Fruit fly (Drosophila melanogaster) whole organism, embryonic: ENCODE results near the gene CG46412.

Source experiments
- Bteb2 ChIP-seq: fragments of 200-800 bp; sonication (Bioruptor generic); optimal IDR thresholded peaks from 2 replicates; lab custom pipeline; 2016; ENCODE audit warnings: missing biosample characterization, missing genetic modification characterization
- CG10543 ChIP-seq: fragments of 200-800 bp; sonication (Bioruptor generic); optimal IDR thresholded peaks from 3 replicates; lab custom pipeline; 2017; ENCODE audit warnings: missing biosample characterization, mild to moderate bottlenecking, missing genetic modification characterization, moderate library complexity
- CG10959 ChIP-seq: fragments of 200-800 bp; sonication (Bioruptor generic); IDR thresholded peaks from 2 replicates; pipeline ENCODE4 v1.3.6; 2022; ENCODE audit warnings: missing biosample characterization, missing genetic modification characterization
- CG11398 ChIP-seq: fragments of 200-800 bp; sonication (Bioruptor generic); optimal IDR thresholded peaks from 2 replicates; lab custom pipeline; 2016; ENCODE audit warnings: missing biosample characterization, missing genetic modification characterization
- CG11696 ChIP-seq: fragments of 200-800 bp; sonication (Bioruptor generic); IDR thresholded peaks from 2 replicates; pipeline ENCODE4 v1.3.6; 2022; ENCODE audit warnings: missing biosample characterization, missing genetic modification characterization
- CG12155 ChIP-seq: fragments of 200-800 bp; sonication (Bioruptor generic); optimal IDR thresholded peaks from 3 replicates; lab custom pipeline; 2016; ENCODE audit warnings: missing biosample characterization, missing genetic modification characterization
- CG13624 ChIP-seq: fragments of 200-800 bp; sonication (Bioruptor generic); optimal IDR thresholded peaks from 2 replicates; lab custom pipeline; 2016; ENCODE audit warnings: missing biosample characterization, missing genetic modification characterization
- CG15011 ChIP-seq: fragments of 200-800 bp; sonication (Bioruptor generic); optimal IDR thresholded peaks from 3 replicates; lab custom pipeline; 2018; ENCODE audit warnings: missing biosample characterization, mild to moderate bottlenecking, missing genetic modification characterization
- CG1529 ChIP-seq: fragments of 200-800 bp; sonication (Bioruptor generic); optimal IDR thresholded peaks from 3 replicates; lab custom pipeline; 2018; ENCODE audit warnings: missing biosample characterization, missing genetic modification characterization
- CG1602 ChIP-seq: fragments of 200-800 bp; sonication (Bioruptor generic); optimal IDR thresholded peaks from 3 replicates; lab custom pipeline; 2016; ENCODE audit warnings: missing biosample characterization, missing genetic modification characterization
- CG16863 ChIP-seq: fragments of 200-800 bp; sonication (Bioruptor generic); optimal IDR thresholded peaks from 3 replicates; lab custom pipeline; 2016; ENCODE audit warnings: missing biosample characterization, missing genetic modification characterization
- CG17912 ChIP-seq: fragments of 200-800 bp; sonication (Bioruptor generic); optimal IDR thresholded peaks from 2 replicates; lab custom pipeline; 2018; ENCODE audit warnings: missing biosample characterization, mild to moderate bottlenecking, missing genetic modification characterization
- CG18262 ChIP-seq: fragments of 200-800 bp; optimal IDR thresholded peaks from 3 replicates; lab custom pipeline; 2019; ENCODE audit warnings: missing biosample characterization, mild to moderate bottlenecking, missing genetic modification characterization, moderate library complexity
- CG2199 ChIP-seq: fragments of 200-800 bp; sonication (Bioruptor generic); IDR thresholded peaks from 3 replicates; pipeline ENCODE4 v1.3.6; 2022; ENCODE audit warnings: missing biosample characterization, missing genetic modification characterization
- CG2875 ChIP-seq: fragments of 200-800 bp; sonication (Bioruptor generic); optimal IDR thresholded peaks from 2 replicates; lab custom pipeline; 2017; ENCODE audit warnings: missing biosample characterization, mild to moderate bottlenecking, missing genetic modification characterization, missing genetic modification reagents
- CG4730 ChIP-seq: fragments of 200-800 bp; sonication (Bioruptor generic); IDR thresholded peaks from 2 replicates; pipeline ENCODE4 v1.3.6; 2022; ENCODE audit warnings: missing biosample characterization, missing genetic modification characterization
- CG6175 ChIP-seq: fragments of 200-800 bp; sonication (Bioruptor generic); IDR thresholded peaks from 3 replicates; pipeline ENCODE4 v1.3.6; 2022; ENCODE audit warnings: missing biosample characterization, missing genetic modification characterization
- CG6683 ChIP-seq: fragments of 200-800 bp; sonication (Bioruptor generic); optimal IDR thresholded peaks from 2 replicates; lab custom pipeline; 2017; ENCODE audit warnings: missing biosample characterization, mild to moderate bottlenecking, missing genetic modification characterization, missing genetic modification reagents
- CG7839 ChIP-seq: fragments of 200-800 bp; sonication (Bioruptor generic); optimal IDR thresholded peaks from 3 replicates; lab custom pipeline; 2018; ENCODE audit warnings: missing biosample characterization, mild to moderate bottlenecking, missing genetic modification characterization, moderate library complexity
- CG8924 ChIP-seq: fragments of 200-800 bp; optimal IDR thresholded peaks from 3 replicates; lab custom pipeline; 2019; ENCODE audit warnings: missing biosample characterization, mild to moderate bottlenecking, missing genetic modification characterization, moderate library complexity
- Dfd ChIP-seq, 2 experiments: fragments of >200 bp; optimal IDR thresholded peaks; 2 replicates each; lab custom pipeline; 2017; ENCODE audit warnings: missing biosample characterization in 2 of 2, missing genetic modification characterization in 2 of 2
- ERR ChIP-seq: fragments of 200-800 bp; sonication (Bioruptor generic); optimal IDR thresholded peaks from 2 replicates; lab custom pipeline; 2016; ENCODE audit warnings: missing biosample characterization, missing genetic modification characterization
- Fer1 ChIP-seq: fragments of 200-800 bp; sonication (Bioruptor generic); optimal IDR thresholded peaks from 2 replicates; lab custom pipeline; 2017; ENCODE audit warnings: missing biosample characterization, mild to moderate bottlenecking, missing genetic modification characterization
- Gug ChIP-seq: fragments of 200-800 bp; sonication (Bioruptor generic); IDR thresholded peaks from 4 replicates; pipeline ENCODE4 v1.3.6; 2022; ENCODE audit warnings: missing biosample characterization, missing genetic modification characterization
- H15 ChIP-seq: fragments of 200-800 bp; sonication (Bioruptor generic); IDR thresholded peaks from 3 replicates; pipeline ENCODE4 v1.3.6; 2022; ENCODE audit warnings: missing biosample characterization, missing genetic modification characterization
- HLH4C ChIP-seq: fragments of 200-800 bp; sonication (Bioruptor generic); IDR thresholded peaks from 3 replicates; pipeline ENCODE4 v1.3.6; 2022; ENCODE audit warnings: missing biosample characterization, missing genetic modification characterization; ENCODE audit not compliant: partially characterized antibody
- Lhr ChIP-seq: fragments of 200-800 bp; sonication (Bioruptor generic); optimal IDR thresholded peaks from 3 replicates; lab custom pipeline; 2017; ENCODE audit warnings: mild to moderate bottlenecking, missing biosample characterization, missing genetic modification reagents, missing genetic modification characterization
- Max ChIP-seq: fragments of 200-800 bp; sonication (Bioruptor generic); optimal IDR thresholded peaks from 2 replicates; lab custom pipeline; 2016; ENCODE audit warnings: missing biosample characterization, mild to moderate bottlenecking, missing genetic modification characterization
- Ravus ChIP-seq: fragments of 200-800 bp; sonication (Bioruptor generic); IDR thresholded peaks from 2 replicates; pipeline ENCODE4 v1.3.6; 2022; ENCODE audit warnings: missing biosample characterization, missing genetic modification characterization
- Sry-β ChIP-seq: fragments of 200-800 bp; sonication (Bioruptor generic); optimal IDR thresholded peaks from 2 replicates; lab custom pipeline; 2018; ENCODE audit warnings: missing biosample characterization, mild to moderate bottlenecking, missing genetic modification characterization, moderate library complexity
- Sry-δ ChIP-seq: fragments of 200-800 bp; sonication (Bioruptor generic); optimal IDR thresholded peaks from 2 replicates; lab custom pipeline; 2016; ENCODE audit warnings: missing biosample characterization, missing genetic modification characterization
- Trl ChIP-seq, 3 experiments: fragments of >200 bp in 2 of 3; fragments of 200-800 bp in 1 of 3; sonication (Bioruptor generic) in 1 of 3; optimal IDR thresholded peaks; 2 replicates in 1 of 3; 3 replicates in 2 of 3; lab custom pipeline; 2016 to 2017; ENCODE audit warnings: missing biosample characterization in 1 of 3, missing genetic modification characterization in 1 of 3
- bowl ChIP-seq: fragments of 200-800 bp; sonication (Bioruptor generic); IDR thresholded peaks from 2 replicates; pipeline ENCODE4 v1.3.6; 2022; ENCODE audit warnings: missing biosample characterization, missing genetic modification characterization
- corto ChIP-seq: fragments of 200-800 bp; sonication (Bioruptor generic); optimal IDR thresholded peaks from 2 replicates; lab custom pipeline; 2016; ENCODE audit warnings: missing biosample characterization, mild to moderate bottlenecking, missing genetic modification characterization, moderate library complexity
- esg ChIP-seq: fragments of 200-800 bp; sonication (Bioruptor generic); conservative IDR thresholded peaks from 2 replicates; pipeline ENCODE4 v1.3.6; 2022; ENCODE audit warnings: missing biosample characterization, missing genetic modification characterization
- eyg ChIP-seq: fragments of 200-800 bp; sonication (Bioruptor generic); optimal IDR thresholded peaks from 3 replicates; lab custom pipeline; 2016; ENCODE audit warnings: missing biosample characterization, missing genetic modification characterization
- fd102C ChIP-seq: fragments of 200-800 bp; sonication (Bioruptor generic); optimal IDR thresholded peaks from 2 replicates; lab custom pipeline; 2018; ENCODE audit warnings: missing biosample characterization, mild to moderate bottlenecking, missing genetic modification characterization, moderate library complexity
- fru ChIP-seq: fragments of >200 bp; optimal IDR thresholded peaks from 2 replicates; lab custom pipeline; 2017
- gem ChIP-seq: fragments of 200-800 bp; sonication (Bioruptor generic); optimal IDR thresholded peaks from 2 replicates; lab custom pipeline; 2019; ENCODE audit warnings: missing biosample characterization, mild to moderate bottlenecking, missing genetic modification characterization, moderate library complexity
- gsb ChIP-seq: fragments of 200-800 bp; sonication (Bioruptor generic); IDR thresholded peaks from 2 replicates; pipeline ENCODE4 v1.3.6; 2022; ENCODE audit warnings: missing biosample characterization, missing genetic modification characterization
- ind ChIP-seq: fragments of 200-800 bp; sonication (Bioruptor generic); optimal IDR thresholded peaks from 3 replicates; lab custom pipeline; 2016; ENCODE audit warnings: missing biosample characterization, missing genetic modification characterization
- knrl ChIP-seq: fragments of 200-800 bp; sonication (Bioruptor generic); IDR thresholded peaks from 3 replicates; pipeline ENCODE4 v1.3.6; 2022; ENCODE audit warnings: missing biosample characterization, missing genetic modification characterization; ENCODE audit not compliant: partially characterized antibody
- lola ChIP-seq, 3 experiments: fragments of >200 bp in 2 of 3; fragments of 200-800 bp in 1 of 3; sonication (Bioruptor generic) in 1 of 3; optimal IDR thresholded peaks; 2 replicates each; lab custom pipeline; 2017 to 2019; ENCODE audit warnings: missing biosample characterization in 3 of 3, missing genetic modification characterization in 3 of 3, mild to moderate bottlenecking in 1 of 3, moderate library complexity in 1 of 3
- peb ChIP-seq: fragments of 200-800 bp; sonication (Bioruptor generic); IDR thresholded peaks from 2 replicates; pipeline ENCODE4 v1.3.6; 2022; ENCODE audit warnings: missing biosample characterization, missing genetic modification characterization
- pnt ChIP-seq: fragments of 200-800 bp; sonication (Bioruptor generic); optimal IDR thresholded peaks from 3 replicates; lab custom pipeline; 2016; ENCODE audit warnings: missing biosample characterization, missing genetic modification characterization
- ro ChIP-seq: fragments of 200-800 bp; sonication (Bioruptor generic); IDR thresholded peaks from 2 replicates; pipeline ENCODE4 v1.3.6; 2022; ENCODE audit warnings: missing biosample characterization, missing genetic modification characterization
- run ChIP-seq: fragments of 200-800 bp; sonication (Bioruptor generic); optimal IDR thresholded peaks from 3 replicates; lab custom pipeline; 2018; ENCODE audit warnings: missing biosample characterization, mild to moderate bottlenecking, missing genetic modification characterization
- vfl ChIP-seq: fragments of 200-800 bp; sonication (Bioruptor generic); optimal IDR thresholded peaks from 2 replicates; lab custom pipeline; 2016; ENCODE audit warnings: missing biosample characterization, missing genetic modification characterization
- vvl ChIP-seq: fragments of 200-800 bp; sonication (Bioruptor generic); IDR thresholded peaks from 2 replicates; pipeline ENCODE4 v1.3.6; 2022; ENCODE audit warnings: missing biosample characterization, missing genetic modification characterization

CG46412 gene

DNA sequence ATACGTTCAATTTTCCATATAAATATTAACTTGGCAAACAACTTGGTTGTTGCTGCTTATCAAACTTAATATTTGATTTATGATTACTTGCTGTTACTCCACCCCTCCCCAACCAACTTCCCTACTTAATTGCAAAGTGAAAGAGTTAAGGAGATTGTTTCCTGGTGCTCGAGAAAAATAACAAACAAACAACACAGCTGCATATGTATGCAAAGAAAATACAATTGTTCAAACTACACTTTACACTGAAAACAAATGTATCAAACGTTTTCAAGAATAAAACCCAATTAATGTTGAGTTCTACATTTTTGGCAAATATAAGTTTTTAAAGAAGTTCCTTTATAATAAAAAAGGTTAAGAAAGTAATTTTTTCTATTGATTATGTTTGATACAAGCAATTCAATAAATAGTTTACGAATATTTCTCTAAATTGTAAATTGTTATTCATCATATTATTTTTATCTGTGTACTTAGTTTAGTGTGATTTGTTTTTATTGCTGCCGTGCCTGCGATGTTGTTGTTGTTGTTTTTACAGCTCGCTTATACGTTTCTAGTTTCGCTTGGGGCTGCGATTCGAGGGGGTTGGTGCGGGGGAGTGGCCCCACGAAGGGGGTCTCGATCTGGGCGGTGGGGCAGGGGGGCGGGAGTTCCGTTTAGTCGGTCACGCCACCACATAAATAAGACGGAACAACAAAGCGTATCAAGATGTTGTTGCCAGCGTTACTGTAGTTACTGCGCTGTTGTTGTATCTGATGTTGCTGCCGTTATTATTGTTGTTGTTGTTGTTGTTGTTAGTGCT, 8.0 kb downstream of the CG46412 start (continued):
- TF ChIP-seq eyg (GFP tag; lab: Kevin White, UChicago) (no peak), ind (GFP tag; lab: Kevin White, UChicago) (peak; percentile 48), CG6175 (GFP tag; lab: Robert Waterston, UW) (peak; percentile 80), CG1529 (peak; percentile 61), bowl (GFP tag; lab: Robert Waterston, UW) (no peak), Dfd (GFP tag; optimal IDR thresholded peaks at IDR 0.05; lab: Kevin White, UChicago) (peak in 1 of 2 experiments; percentile 77), Max (peak; percentile 28), ERR (GFP tag; lab: Kevin White, UChicago) (peak; percentile 24), corto (GFP tag; lab: Kevin White, UChicago) (no peak), gsb (GFP tag; lab: Robert Waterston, UW) (0 out of 2 replicates have a peak, but pooled peaks have one; percentile 9), ro (GFP tag; lab: Robert Waterston, UW) (peak; percentile 31; the same call in 1 of the 2 replicates), CG16863 (GFP tag; lab: Kevin White, UChicago) (peak; percentile 39), CG10959 (no peak), knrl (GFP tag; lab: Robert Waterston, UW) (no peak), fd102C (GFP tag; lab: Kevin White, UChicago) (no peak), CG13624 (peak; percentile 53), HLH4C (GFP tag; lab: Robert Waterston, UW) (no peak), vfl (GFP tag; lab: Kevin White, UChicago) (no peak), Fer1 (GFP tag; lab: Kevin White, UChicago) (peak; percentile 41), fru (no peak), CG18262 (peak; percentile 89), vvl (peak; percentile 78), gem (tag; lab: Kevin White, UChicago) (peak; percentile 91), Sry-β (GFP tag; lab: Kevin White, UChicago) (peak; percentile 11), CG2199 (GFP tag; lab: Robert Waterston, UW) (no peak), CG8924 (tag; lab: Kevin White, UChicago) (peak; percentile 88), Trl (optimal IDR thresholded peaks at IDR 0.05; lab: Kevin White, UChicago) (no peak), Trl (GFP tag; optimal IDR thresholded peaks at IDR 0.05; lab: Kevin White, UChicago) (peak; percentile 32), Bteb2 (GFP tag; lab: Kevin White, UChicago) (peak; percentile 76), peb (GFP tag; lab: Robert Waterston, UW) (peak; percentile 9; the same call in 1 of the 2 replicates), CG11398 (GFP tag; lab: Kevin White, UChicago) (peak; percentile 59), Sry-δ (GFP tag; lab: Kevin White, UChicago) (peak; percentile 18), CG17912 (GFP tag; lab: Kevin White, UChicago) (no peak), CG1602 (peak; percentile 67), CG4730 (GFP tag; lab: Robert Waterston, UW) (no peak), esg (GFP tag; lab: Robert Waterston, UW) (no peak), pnt (GFP tag; lab: Kevin White, UChicago) (peak; percentile 38), H15 (GFP tag; lab: Robert Waterston, UW) (0 out of 3 replicates have a peak, but pooled peaks have one; percentile 33), CG10543 (GFP tag; lab: Kevin White, UChicago) (peak; percentile 86), CG2875 (GFP tag; lab: Kevin White, UChicago) (peak; percentile 61), Ravus (no peak), CG7839 (tag; lab: Kevin White, UChicago) (peak; percentile 88), run (tag; lab: Kevin White, UChicago) (peak; percentile 46), CG12155 (GFP tag; lab: Kevin White, UChicago) (peak; percentile 53), Gug (GFP tag; lab: Robert Waterston, UW) (no peak), CG6683 (peak; percentile 45), CG15011 (peak; percentile 50), CG11696 (GFP tag; lab: Robert Waterston, UW) (no peak), lola (GFP tag; optimal IDR thresholded peaks at IDR 0.05; lab: Kevin White, UChicago) (peak in 1 of 3 experiments; percentile 85), Lhr (peak; percentile 32)
